Worm (Caenorhabditis elegans) whole organism, L3 larva: ENCODE measurements around the gene C46F4.3.

Experiments used
- ama-1 ChIP-seq: fragments of 150-350 bp; optimal IDR thresholded peaks from 2 replicates; lab custom pipeline; 2018
- egl-27 ChIP-seq: sonication (generic microtip); optimal IDR thresholded peaks from 4 replicates; lab custom pipeline; 2017; ENCODE audit warnings: missing biosample characterization, missing genetic modification reagents, missing genetic modification characterization
- elt-1 ChIP-seq: fragments of 150-350 bp; optimal IDR thresholded peaks from 2 replicates; lab custom pipeline; 2014; ENCODE audit warnings: missing biosample characterization, missing genetic modification characterization
- elt-3 ChIP-seq, 3 experiments: fragments of 150-350 bp in 1 of 3; sonication (generic microtip) in 2 of 3; optimal IDR thresholded peaks; 2 replicates in 2 of 3; 4 replicates in 1 of 3; lab custom pipeline; 2014 to 2017; ENCODE audit warnings: missing biosample characterization in 3 of 3, missing genetic modification characterization in 3 of 3
- jun-1 ChIP-seq: fragments of 150-350 bp; optimal IDR thresholded peaks from 2 replicates; lab custom pipeline; 2014; ENCODE audit warnings: missing biosample characterization, missing genetic modification reagents, missing genetic modification characterization
- lin-15B ChIP-seq: fragments of 150-350 bp; optimal IDR thresholded peaks from 2 replicates; lab custom pipeline; 2014; ENCODE audit warnings: missing biosample characterization, missing genetic modification characterization
- nhr-237 ChIP-seq: fragments of 150-350 bp; optimal IDR thresholded peaks from 2 replicates; lab custom pipeline; 2014; ENCODE audit warnings: missing biosample characterization, missing genetic modification characterization
- tbx-2 ChIP-seq: sonication (generic microtip); optimal IDR thresholded peaks from 2 replicates; lab custom pipeline; 2016; ENCODE audit warnings: mild to moderate bottlenecking, missing genetic modification characterization, missing compliant biosample characterization
- unc-39 ChIP-seq: sonication (generic microtip); optimal IDR thresholded peaks from 4 replicates; lab custom pipeline; 2017; ENCODE audit warnings: missing biosample characterization, missing genetic modification characterization
- ztf-11 ChIP-seq: fragments of 150-350 bp; optimal IDR thresholded peaks from 2 replicates; lab custom pipeline; 2014; ENCODE audit warnings: missing biosample characterization, missing genetic modification characterization

ce11 chrX:5903896-5904295, 31.7 kb upstream of the C46F4.3 start:
- TF ChIP-seq unc-39 (tag; lab: Kevin White, UChicago), result no peak
- no peak for TF ChIP-seq egl-27 (tag; lab: Kevin White, UChicago)
- TF ChIP-seq ama-1, result no peak
- TF ChIP-seq tbx-2 (tag; lab: Kevin White, UChicago), result no peak
- no peak for TF ChIP-seq ztf-11 (tag; lab: Kevin White, UChicago)
- no peak for TF ChIP-seq elt-3 (tag; optimal IDR thresholded peaks at IDR 0.05; lab: Kevin White, UChicago)
- no peak for TF ChIP-seq jun-1 (tag; lab: Kevin White, UChicago)
- TF ChIP-seq elt-1 (tag; lab: Kevin White, UChicago), result no peak
- no peak for TF ChIP-seq nhr-237 (tag; lab: Kevin White, UChicago)
- TF ChIP-seq lin-15B (tag; lab: Kevin White, UChicago), result no peak
